Fruit fly (Drosophila melanogaster): ENCODE results near the gene CG14050.

CG14050 gene

dm6 chrX:2303771-2304513, 22.1 kb downstream of the CG14050 start (continued):
- TF ChIP-seq schlank (tag; optimal IDR thresholded peaks at IDR 0.05), result peak; percentile 78
- peak; percentile 84 for TF ChIP-seq Myb (GFP tag; optimal IDR thresholded peaks at IDR 0.05)
- peak; percentile 95 for TF ChIP-seq CG18599 (GFP tag; optimal IDR thresholded peaks at IDR 0.05)
- peak; percentile 79 to 86 for TF ChIP-seq Pdp1 (GFP tag; optimal IDR thresholded peaks at IDR 0.05)
- peak; percentile 6 for TF ChIP-seq CG9797 (GFP tag; optimal IDR thresholded peaks at IDR 0.05)
- peak; percentile 84 for TF ChIP-seq esg (GFP tag; conservative IDR thresholded peaks at IDR 0.05)
- peak; percentile 89 for TF ChIP-seq CG12219 (GFP tag; optimal IDR thresholded peaks at IDR 0.05)
- peak; percentile 92 for TF ChIP-seq CG7839 (tag; optimal IDR thresholded peaks at IDR 0.05)
- TF ChIP-seq Dek (tag; optimal IDR thresholded peaks at IDR 0.05), result peak; percentile 84
- TF ChIP-seq HLH54F (GFP tag; optimal IDR thresholded peaks at IDR 0.05), result peak; percentile 94
- TF ChIP-seq B-H2 (GFP tag; optimal IDR thresholded peaks at IDR 0.05), result peak; percentile 50
- TF ChIP-seq lbe (GFP tag; optimal IDR thresholded peaks at IDR 0.05), result peak; percentile 70
- TF ChIP-seq NK7.1 (GFP tag; optimal IDR thresholded peaks at IDR 0.05), result peak; percentile 91
- peak; percentile 92 for TF ChIP-seq abd-A (tag; optimal IDR thresholded peaks at IDR 0.05)
- TF ChIP-seq PHDP (tag; optimal IDR thresholded peaks at IDR 0.05), result peak; percentile 92
- TF ChIP-seq CG4424 (GFP tag; optimal IDR thresholded peaks at IDR 0.05), result peak; percentile 87
- TF ChIP-seq D (optimal IDR thresholded peaks at IDR 0.05), result peak; percentile 28
- TF ChIP-seq D (GFP tag; optimal IDR thresholded peaks at IDR 0.05), result peak; percentile 86
- TF ChIP-seq Neu2 (GFP tag; optimal IDR thresholded peaks at IDR 0.05; ENCODE audit: borderline replicate concordance), result peak; percentile 68
- peak; percentile 84 for TF ChIP-seq ci (GFP tag; IDR thresholded peaks at IDR 0.05)
- peak; percentile 74 for TF ChIP-seq ara (GFP tag; IDR thresholded peaks at IDR 0.05)
- peak; percentile 40; the same call in 1 of the 2 replicates for TF ChIP-seq dimm (GFP tag; IDR thresholded peaks at IDR 0.05)
- TF ChIP-seq lola (GFP tag; optimal IDR thresholded peaks at IDR 0.05), result peak in 1 of 3 experiments; percentile 82
- TF ChIP-seq unc-4 (GFP tag; IDR thresholded peaks at IDR 0.05; ENCODE audit: partially characterized antibody), result no peak
- TF ChIP-seq B-H1 (GFP tag; IDR thresholded peaks at IDR 0.05), result peak; percentile 66
- peak; percentile 63; the same call in 2 of the 3 replicates for TF ChIP-seq CG11456 (GFP tag; IDR thresholded peaks at IDR 0.05)
- peak; percentile 83 for TF ChIP-seq CG17829 (tag; optimal IDR thresholded peaks at IDR 0.05)
- peak; percentile 70 for TF ChIP-seq CG4328 (GFP tag; optimal IDR thresholded peaks at IDR 0.05)
- peak; percentile 80 for TF ChIP-seq psq (GFP tag; optimal IDR thresholded peaks at IDR 0.05)
- peak; percentile 13 for TF ChIP-seq CG31388 (GFP tag; optimal IDR thresholded peaks at IDR 0.05)
- TF ChIP-seq CG2875 (GFP tag; optimal IDR thresholded peaks at IDR 0.05), result peak; percentile 86
- no peak for TF ChIP-seq Dp (GFP tag; optimal IDR thresholded peaks at IDR 0.05)
- peak; percentile 100 for TF ChIP-seq D19A (tag; optimal IDR thresholded peaks at IDR 0.05)
- TF ChIP-seq gce (GFP tag; IDR thresholded peaks at IDR 0.05), result no peak
- TF ChIP-seq emc (GFP tag; optimal IDR thresholded peaks at IDR 0.05), result peak; percentile 81
- no peak for TF ChIP-seq CkIIα-i1 (GFP tag; IDR thresholded peaks at IDR 0.05)
- peak; percentile 81 for TF ChIP-seq CG4854 (GFP tag; optimal IDR thresholded peaks at IDR 0.05)
- TF ChIP-seq maf-S (GFP tag; optimal IDR thresholded peaks at IDR 0.05), result peak; percentile 86
- peak; percentile 47 for TF ChIP-seq hkb (optimal IDR thresholded peaks at IDR 0.05)
- peak; percentile 89 for TF ChIP-seq hkb (GFP tag; IDR thresholded peaks at IDR 0.05)
- TF ChIP-seq Mes4 (GFP tag; optimal IDR thresholded peaks at IDR 0.05), result peak; percentile 92
- peak; percentile 88 for TF ChIP-seq CG16815 (GFP tag; optimal IDR thresholded peaks at IDR 0.05)
- TF ChIP-seq ro (GFP tag; IDR thresholded peaks at IDR 0.05), result no peak
- TF ChIP-seq jing (GFP tag; optimal IDR thresholded peaks at IDR 0.05), result peak; percentile 80
- TF ChIP-seq otp (GFP tag; IDR thresholded peaks at IDR 0.05), result peak; percentile 70; the same call in 1 of the 3 replicates
- TF ChIP-seq ems (GFP tag; optimal IDR thresholded peaks at IDR 0.05), result peak; percentile 91
- TF ChIP-seq ATbp (GFP tag; optimal IDR thresholded peaks at IDR 0.05), result peak; percentile 83
- TF ChIP-seq CG14014 (GFP tag; IDR thresholded peaks at IDR 0.05), result peak; percentile 86
- peak; percentile 79 for TF ChIP-seq Nf-YC (tag; optimal IDR thresholded peaks at IDR 0.05)
